Fruit fly (Drosophila melanogaster): Measurements from ENCODE around the gene croc.

croc gene

DNA sequence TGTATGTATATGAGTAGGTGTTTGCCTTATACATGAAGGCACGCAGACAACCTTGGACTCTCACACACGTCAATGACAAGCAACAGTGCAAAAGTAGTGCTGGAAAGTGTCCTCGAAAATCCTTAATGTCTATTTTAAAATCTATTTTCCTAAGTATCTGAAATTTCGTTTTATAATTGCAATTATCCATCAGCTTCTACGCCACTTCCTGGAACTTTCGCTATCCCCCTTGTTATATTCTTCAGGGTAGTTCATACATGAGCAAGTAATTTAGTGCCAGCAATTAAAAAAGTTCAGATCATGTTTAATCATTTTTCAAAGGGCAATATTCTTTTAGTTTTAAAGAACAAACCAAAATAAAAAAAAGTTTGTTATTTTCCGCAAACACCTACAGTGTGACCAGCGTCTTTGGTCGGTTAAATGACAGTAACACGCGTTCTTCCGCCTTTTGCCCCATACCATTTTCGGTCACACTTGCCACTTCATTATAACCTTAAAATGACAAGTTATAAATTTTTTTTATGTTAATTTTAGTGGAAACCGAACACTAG lies 40.5 kb upstream of the croc start (continued):
- TF ChIP-seq Blimp-1 (GFP tag; optimal IDR thresholded peaks at IDR 0.05), result no peak
- peak; percentile 44 for TF ChIP-seq Lpt (GFP tag; optimal IDR thresholded peaks at IDR 0.05)
- no peak for TF ChIP-seq CG6163 (GFP tag; IDR thresholded peaks at IDR 0.05)
- TF ChIP-seq fd85E (GFP tag; optimal IDR thresholded peaks at IDR 0.05), result no peak
- no peak for TF ChIP-seq CG4318 (GFP tag; optimal IDR thresholded peaks at IDR 0.05)
- TF ChIP-seq Ets96B (tag; optimal IDR thresholded peaks at IDR 0.05), result peak; percentile 8
- no peak for TF ChIP-seq salr (GFP tag; optimal IDR thresholded peaks at IDR 0.05)
- peak; percentile 52 for TF ChIP-seq topi (GFP tag; optimal IDR thresholded peaks at IDR 0.05)
- TF ChIP-seq CG6276 (GFP tag; optimal IDR thresholded peaks at IDR 0.05), result no peak
- TF ChIP-seq Sox102F (GFP tag; optimal IDR thresholded peaks at IDR 0.05), result peak; percentile 56
- TF ChIP-seq CG9139 (GFP tag; optimal IDR thresholded peaks at IDR 0.05), result no peak
- peak; percentile 55 for TF ChIP-seq Sox14 (GFP tag; optimal IDR thresholded peaks at IDR 0.05)
- peak; percentile 24 for TF ChIP-seq CG32006 (GFP tag; optimal IDR thresholded peaks at IDR 0.05)
- TF ChIP-seq dac (GFP tag; optimal IDR thresholded peaks at IDR 0.05), result no peak
- no peak for TF ChIP-seq svp (GFP tag)

DNA sequence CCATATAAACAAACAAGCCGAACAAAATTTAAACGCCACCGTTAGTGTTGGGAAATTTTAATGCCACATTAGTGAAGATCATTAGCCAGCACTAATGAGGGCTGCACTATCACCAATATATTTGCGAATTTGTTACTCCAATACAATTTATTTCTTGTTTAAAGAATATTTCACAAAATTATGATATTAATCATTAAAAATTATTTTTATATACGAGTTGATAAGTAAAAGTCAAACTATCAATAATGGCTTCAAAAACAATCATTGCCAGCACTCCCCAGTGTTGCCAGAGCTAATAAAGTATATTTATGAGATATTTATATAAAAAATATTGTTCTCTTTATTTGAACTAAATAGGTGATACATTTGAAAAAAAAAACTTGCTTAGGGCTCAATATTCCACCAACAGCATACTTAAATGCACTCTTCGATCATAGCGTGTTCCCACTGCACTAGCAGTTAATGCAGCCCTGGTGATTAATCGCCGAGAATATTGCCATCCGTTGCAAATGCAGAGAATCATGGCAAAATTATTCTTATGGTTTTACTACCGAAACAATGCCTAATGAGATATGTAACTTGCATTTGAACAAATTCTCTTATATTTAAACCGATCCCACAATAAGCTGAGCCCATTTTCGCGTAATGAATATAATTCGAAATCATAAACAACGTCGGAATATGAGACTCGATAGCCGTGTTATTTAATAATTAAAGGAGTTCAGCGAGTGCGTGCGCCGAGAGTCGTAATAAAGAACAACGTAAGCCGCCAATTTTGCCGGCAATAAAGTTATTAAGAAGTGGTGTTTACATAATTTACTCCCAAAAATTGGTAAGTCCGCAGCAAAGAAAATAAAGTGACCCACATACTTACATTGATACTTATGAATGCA lies 39.8 kb upstream of the croc start, which contains the start of the genes SAK and Cdk12:
Gene SAK, minus strand, starts transcription at position 65 of the 893 bp plus-strand sequence.
Gene Cdk12, plus strand, starts transcription at position 484 of the 893 bp plus-strand sequence.
- TF ChIP-seq CG6792 (GFP tag; optimal IDR thresholded peaks at IDR 0.05) (peak; percentile 71), Eip75B (GFP tag; optimal IDR thresholded peaks at IDR 0.05) (peak; percentile 66), svp (GFP tag) (no peak), CG8319 (GFP tag; optimal IDR thresholded peaks at IDR 0.05) (peak; percentile 75), CG16779 (tag; optimal IDR thresholded peaks at IDR 0.05) (no peak), salr (GFP tag; optimal IDR thresholded peaks at IDR 0.05) (peak; percentile 26 to 84), Met (GFP tag; optimal IDR thresholded peaks at IDR 0.05) (peak; percentile 77), CG9139 (GFP tag; optimal IDR thresholded peaks at IDR 0.05) (peak; percentile 49), dac (GFP tag; optimal IDR thresholded peaks at IDR 0.05) (peak; percentile 66), CG15336 (GFP tag; IDR thresholded peaks at IDR 0.05) (peak; percentile 75), Sox14 (GFP tag; optimal IDR thresholded peaks at IDR 0.05) (peak; percentile 59), Gug (GFP tag; IDR thresholded peaks at IDR 0.05) (peak; percentile 64), CG8119 (GFP tag; IDR thresholded peaks at IDR 0.05) (peak; percentile 79), Blimp-1 (GFP tag; optimal IDR thresholded peaks at IDR 0.05) (peak; percentile 69), CG11902 (GFP tag; optimal IDR thresholded peaks at IDR 0.05) (peak; percentile 84), CG31627 (GFP tag; optimal IDR thresholded peaks at IDR 0.05) (peak; percentile 72), CG4318 (GFP tag; optimal IDR thresholded peaks at IDR 0.05) (peak; percentile 78), CG32006 (GFP tag; optimal IDR thresholded peaks at IDR 0.05) (peak; percentile 89), eg (GFP tag; IDR thresholded peaks at IDR 0.05) (peak; percentile 83), CG11294 (GFP tag; IDR thresholded peaks at IDR 0.05) (peak; percentile 76), esn (GFP tag; optimal IDR thresholded peaks at IDR 0.05) (peak; percentile 82), Ets96B (tag; optimal IDR thresholded peaks at IDR 0.05) (peak; percentile 72), achi (GFP tag; optimal IDR thresholded peaks at IDR 0.05) (peak; percentile 83), CG6854 (GFP tag; optimal IDR thresholded peaks at IDR 0.05) (peak; percentile 59), CG34406 (GFP tag; optimal IDR thresholded peaks at IDR 0.05) (peak; percentile 86), CG8632 (GFP tag; optimal IDR thresholded peaks at IDR 0.05) (peak; percentile 81), ss (GFP tag; optimal IDR thresholded peaks at IDR 0.05) (peak; percentile 59 to 75), Hr4 (GFP tag; optimal IDR thresholded peaks at IDR 0.05) (peak; percentile 77), fd59A (GFP tag; optimal IDR thresholded peaks at IDR 0.05) (peak; percentile 63), CG7368 (GFP tag; optimal IDR thresholded peaks at IDR 0.05) (peak; percentile 75), CG6163 (GFP tag; IDR thresholded peaks at IDR 0.05) (peak; percentile 79), spab (GFP tag; optimal IDR thresholded peaks at IDR 0.05) (peak; percentile 67), CG10669 (GFP tag; optimal IDR thresholded peaks at IDR 0.05) (peak; percentile 78), lz (GFP tag; optimal IDR thresholded peaks at IDR 0.05) (peak; percentile 67), Eip93F (GFP tag; optimal IDR thresholded peaks at IDR 0.05) (peak; percentile 71), net (GFP tag; optimal IDR thresholded peaks at IDR 0.05) (peak; percentile 80), topi (GFP tag; optimal IDR thresholded peaks at IDR 0.05) (peak; percentile 66), CG1621 (tag; optimal IDR thresholded peaks at IDR 0.05) (peak; percentile 35), fd85E (GFP tag; optimal IDR thresholded peaks at IDR 0.05) (peak; percentile 9), CG3919 (GFP tag; optimal IDR thresholded peaks at IDR 0.05) (peak; percentile 85), Hr39 (GFP tag; optimal IDR thresholded peaks at IDR 0.05) (peak; percentile 74), vri (GFP tag; optimal IDR thresholded peaks at IDR 0.05) (peak; percentile 23)

Measured in whole organism, prepupa.